Worm (Caenorhabditis elegans): ENCODE measurements around the gene F56B3.11.

ce11 chrIV:826145-826544, 29.8 kb upstream of the F56B3.11 start:
- no peak for TF ChIP-seq unc-130 (tag; optimal IDR thresholded peaks at IDR 0.05)
- TF ChIP-seq jun-1 (tag; optimal IDR thresholded peaks at IDR 0.05) = no peak
- TF ChIP-seq ztf-4 (tag; optimal IDR thresholded peaks at IDR 0.05) = no peak
- TF ChIP-seq lin-39 (tag; optimal IDR thresholded peaks at IDR 0.05) = no peak
